Fruit fly (Drosophila melanogaster) whole organism, wandering third instar larva: ENCODE results near the gene Ms.

Experiments
- Abd-B ChIP-seq: fragments of >200 bp; optimal IDR thresholded peaks from 2 replicates; lab custom pipeline; 2017; ENCODE audit warnings: missing biosample characterization, missing genetic modification characterization
- CG32264 ChIP-seq: fragments of 200-800 bp; sonication (Bioruptor generic); optimal IDR thresholded peaks from 2 replicates; lab custom pipeline; 2016; ENCODE audit warnings: missing biosample characterization, missing genetic modification characterization
- CG9705 ChIP-seq: fragments of 200-800 bp; sonication (Bioruptor generic); optimal IDR thresholded peaks from 2 replicates; lab custom pipeline; 2018; ENCODE audit warnings: missing biosample characterization, mild to moderate bottlenecking, missing genetic modification characterization
- CrebA ChIP-seq: fragments of 200-800 bp; sonication (Bioruptor generic); optimal IDR thresholded peaks from 2 replicates; lab custom pipeline; 2016; ENCODE audit warnings: missing biosample characterization, mild to moderate bottlenecking, missing genetic modification characterization, borderline replicate concordance
- Dfd ChIP-seq: fragments of >200 bp; optimal IDR thresholded peaks from 2 replicates; lab custom pipeline; 2017; ENCODE audit warnings: missing biosample characterization, missing genetic modification characterization
- Dif ChIP-seq: fragments of 200-275, 200-300 bp; sonication (Bioruptor generic); optimal IDR thresholded peaks from 2 replicates; lab custom pipeline; 2018; ENCODE audit warnings: missing biosample characterization, missing genetic modification characterization; ENCODE audit not compliant: partially characterized antibody
- HLH106 ChIP-seq: fragments of 200-800 bp; optimal IDR thresholded peaks from 3 replicates; lab custom pipeline; 2019; ENCODE audit warnings: missing biosample characterization, mild to moderate bottlenecking, missing genetic modification characterization, moderate library complexity
- Hnf4 ChIP-seq: fragments of 200-800 bp; sonication (Bioruptor generic); optimal IDR thresholded peaks from 2 replicates; lab custom pipeline; 2016; ENCODE audit warnings: missing biosample characterization, mild to moderate bottlenecking, missing genetic modification characterization
- Hr83 ChIP-seq: fragments of 200-300 bp; sonication (Bioruptor generic); optimal IDR thresholded peaks from 2 replicates; lab custom pipeline; 2016; ENCODE audit warnings: missing biosample characterization, mild to moderate bottlenecking, missing genetic modification characterization, moderate library complexity; ENCODE audit not compliant: poor library complexity, severe bottlenecking
- Jra ChIP-seq: sonication (Bioruptor generic); optimal IDR thresholded peaks from 2 replicates; lab custom pipeline; 2016; ENCODE audit warnings: missing biosample characterization, missing genetic modification characterization
- Myc ChIP-seq: fragments of >200 bp; optimal IDR thresholded peaks from 2 replicates; lab custom pipeline; 2017
- N ChIP-seq: fragments of >200 bp; optimal IDR thresholded peaks from 2 replicates; lab custom pipeline; 2018; ENCODE audit warnings: missing biosample characterization, missing external identifiers, missing genetic modification characterization
- Rel ChIP-seq, 2 experiments: fragments of 200-800 bp; sonication (Bioruptor generic) in 1 of 2; optimal IDR thresholded peaks; 2 replicates in 1 of 2; 3 replicates in 1 of 2; lab custom pipeline; 2016 to 2019; ENCODE audit warnings: mild to moderate bottlenecking in 2 of 2, missing biosample characterization in 2 of 2, missing genetic modification characterization in 2 of 2, moderate library complexity in 1 of 2
- Vsx2 ChIP-seq: fragments of 200-300, 225-300 bp; sonication (Bioruptor generic); optimal IDR thresholded peaks from 2 replicates; lab custom pipeline; 2018; ENCODE audit warnings: missing biosample characterization, missing genetic modification characterization; ENCODE audit not compliant: partially characterized antibody
- br ChIP-seq: fragments of 200-800 bp; sonication (Bioruptor generic); optimal IDR thresholded peaks from 2 replicates; lab custom pipeline; 2016; ENCODE audit warnings: missing biosample characterization, missing genetic modification characterization
- brk ChIP-seq: fragments of 200-800 bp; sonication (Bioruptor generic); optimal IDR thresholded peaks from 2 replicates; lab custom pipeline; 2016; ENCODE audit warnings: missing biosample characterization, mild to moderate bottlenecking, missing genetic modification characterization
- dl ChIP-seq, 2 experiments: fragments of 175-275, 200-275 bp in 1 of 2; fragments of 200-275 bp in 1 of 2; sonication (Bioruptor generic); optimal IDR thresholded peaks; lab custom pipeline; 2018; ENCODE audit warnings: mild to moderate bottlenecking in 2 of 2, missing biosample characterization in 2 of 2, missing genetic modification characterization in 2 of 2, moderate library complexity in 2 of 2; ENCODE audit not compliant: partially characterized antibody in 2 of 2, insufficient read depth in 1 of 2
- dmrt93B ChIP-seq: fragments of 200-800 bp; sonication (Bioruptor generic); optimal IDR thresholded peaks from 2 replicates; lab custom pipeline; 2018; ENCODE audit warnings: missing biosample characterization, mild to moderate bottlenecking, missing genetic modification characterization
- dsf ChIP-seq: sonication (Bioruptor generic); optimal IDR thresholded peaks from 2 replicates; lab custom pipeline; 2016; ENCODE audit warnings: missing biosample characterization, missing genetic modification characterization, borderline replicate concordance
- ey ChIP-seq: fragments of 200-800 bp; sonication (Bioruptor generic); optimal IDR thresholded peaks from 2 replicates; lab custom pipeline; 2016; ENCODE audit warnings: missing biosample characterization, missing genetic modification characterization
- foxo ChIP-seq, 2 experiments: fragments of 200-800 bp; sonication (Bioruptor generic); optimal IDR thresholded peaks; 2 replicates in 1 of 2; 3 replicates in 1 of 2; lab custom pipeline; 2016 to 2017; ENCODE audit warnings: missing biosample characterization in 2 of 2, missing genetic modification characterization in 2 of 2
- fru ChIP-seq: fragments of 200-800 bp; sonication (Bioruptor generic); optimal IDR thresholded peaks from 3 replicates; lab custom pipeline; 2016; ENCODE audit warnings: missing biosample characterization, mild to moderate bottlenecking, missing genetic modification characterization
- h ChIP-seq: fragments of 200-800 bp; sonication (Bioruptor generic); optimal IDR thresholded peaks from 3 replicates; lab custom pipeline; 2016; ENCODE audit warnings: missing biosample characterization, mild to moderate bottlenecking, missing genetic modification characterization
- lola ChIP-seq: fragments of >200 bp; optimal IDR thresholded peaks from 2 replicates; lab custom pipeline; 2017; ENCODE audit warnings: missing biosample characterization, missing genetic modification characterization
- pan ChIP-seq: fragments of >200 bp; optimal IDR thresholded peaks from 2 replicates; lab custom pipeline; 2017
- rgr ChIP-seq: fragments of 200-800 bp; sonication (Bioruptor generic); optimal IDR thresholded peaks from 3 replicates; lab custom pipeline; 2016; ENCODE audit warnings: missing biosample characterization, mild to moderate bottlenecking, missing genetic modification characterization
- sage ChIP-seq: fragments of 200-800 bp; sonication (Bioruptor generic); optimal IDR thresholded peaks from 2 replicates; lab custom pipeline; 2016; ENCODE audit warnings: missing biosample characterization, mild to moderate bottlenecking, missing genetic modification characterization
- sv ChIP-seq: fragments of 200-800 bp; sonication (Bioruptor generic); optimal IDR thresholded peaks from 3 replicates; lab custom pipeline; 2016; ENCODE audit warnings: missing biosample characterization, missing genetic modification characterization
- usp ChIP-seq: fragments of >200 bp; optimal IDR thresholded peaks from 2 replicates; lab custom pipeline; 2017; ENCODE audit warnings: missing biosample characterization, missing genetic modification characterization
- woc ChIP-seq: sonication (Bioruptor generic); optimal IDR thresholded peaks from 2 replicates; lab custom pipeline; 2016; ENCODE audit warnings: missing biosample characterization, mild to moderate bottlenecking, missing genetic modification characterization

Gene Ms

DNA sequence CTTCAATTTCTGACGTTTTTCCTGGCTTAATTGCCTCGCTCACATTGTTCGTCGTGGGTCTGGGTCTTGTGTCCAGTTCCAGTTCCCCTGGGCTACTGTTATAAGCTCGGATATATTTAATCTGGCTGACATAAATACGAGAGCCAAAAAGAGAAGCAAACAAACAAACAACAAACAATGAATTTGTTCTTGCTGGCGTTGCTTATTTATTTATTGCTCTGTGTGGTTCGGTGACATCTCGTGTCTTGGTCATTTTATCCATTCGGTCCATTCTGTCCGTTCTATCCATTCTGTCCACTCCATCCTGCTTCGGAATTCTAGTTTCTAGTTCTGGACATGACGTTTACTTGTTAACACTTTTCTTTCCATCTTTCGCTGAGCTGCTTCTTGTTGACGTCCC lies 43.6 kb downstream of the Ms start, which contains the start of gene CG17780:
CG17780 (minus strand) TSS at position 101 of the 400 bp plus-strand sequence.
- TF ChIP-seq sage (GFP tag; lab: Kevin White, UChicago), result no peak
- no peak for TF ChIP-seq lola (GFP tag; lab: Kevin White, UChicago)
- no peak for TF ChIP-seq h (GFP tag; lab: Kevin White, UChicago)
- TF ChIP-seq Myc (lab: Kevin White, UChicago), result no peak
- no peak for TF ChIP-seq dsf (GFP tag; lab: Kevin White, UChicago)
- no peak for TF ChIP-seq CG9705 (GFP tag; lab: Kevin White, UChicago)
- no peak for TF ChIP-seq Dif
- TF ChIP-seq dmrt93B (GFP tag; lab: Kevin White, UChicago), result no peak
- no peak for TF ChIP-seq dl (GFP tag; optimal IDR thresholded peaks at IDR 0.05; lab: Kevin White, UChicago; ENCODE audit: insufficient read depth in 1 of 2, partially characterized antibody in 2 of 2)
- no peak for TF ChIP-seq CrebA (GFP tag; lab: Kevin White, UChicago)
- no peak for TF ChIP-seq sv
- TF ChIP-seq Dfd (GFP tag; lab: Kevin White, UChicago), result no peak
- TF ChIP-seq foxo (GFP tag; optimal IDR thresholded peaks at IDR 0.05; lab: Kevin White, UChicago), result no peak
- TF ChIP-seq Abd-B, result no peak
- no peak for TF ChIP-seq Hr83
- TF ChIP-seq rgr (GFP tag; lab: Kevin White, UChicago), result no peak

DNA sequence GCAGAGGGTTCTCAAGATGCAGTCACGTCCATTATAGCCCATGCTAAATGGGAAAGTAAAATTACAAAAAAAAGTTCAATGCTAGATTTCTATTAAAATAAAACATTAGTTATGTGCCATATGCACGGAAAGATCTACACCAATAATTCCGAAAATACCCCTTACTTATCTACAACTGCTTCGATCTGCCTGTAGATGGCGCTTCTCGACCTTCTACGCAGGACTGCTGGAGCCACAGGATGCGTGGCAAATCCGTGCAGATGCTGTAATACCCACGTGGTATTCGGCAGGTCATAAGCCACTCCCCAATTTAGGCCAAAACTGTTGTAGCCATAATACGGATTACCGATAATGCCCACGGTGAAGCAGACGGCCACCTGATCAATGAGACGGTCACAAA lies 45.1 kb downstream of the Ms start:
- TF ChIP-seq Myc (lab: Kevin White, UChicago) (no peak), woc (GFP tag; lab: Kevin White, UChicago) (no peak), dmrt93B (GFP tag; lab: Kevin White, UChicago) (no peak), sv (no peak), dl (GFP tag; optimal IDR thresholded peaks at IDR 0.05; lab: Kevin White, UChicago; ENCODE audit: insufficient read depth in 1 of 2, partially characterized antibody in 2 of 2) (no peak), pan (no peak), ey (GFP tag; lab: Kevin White, UChicago) (no peak), Hr83 (no peak), Rel (GFP tag; optimal IDR thresholded peaks at IDR 0.05; lab: Kevin White, UChicago) (no peak), Rel (tag; optimal IDR thresholded peaks at IDR 0.05; lab: Kevin White, UChicago) (no peak)

DNA sequence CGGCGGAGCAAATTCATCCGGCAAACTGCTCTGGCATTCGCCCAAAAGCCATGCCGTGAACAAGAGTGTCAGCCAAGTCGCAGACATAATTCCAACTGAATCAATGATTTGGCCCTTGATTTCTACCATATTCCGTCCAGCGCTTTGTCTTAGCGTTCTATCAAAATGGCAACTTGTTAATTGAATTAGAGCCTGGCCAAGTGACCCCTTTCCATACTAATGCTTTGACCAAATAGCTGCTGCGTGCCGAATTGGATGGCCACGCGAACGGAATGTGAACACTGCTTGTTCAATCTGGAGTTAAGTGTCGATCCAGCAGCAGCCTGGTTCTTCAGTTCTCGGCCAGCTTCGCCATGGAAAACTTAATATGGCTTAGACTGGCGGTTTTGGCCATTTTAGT lies 48.9 kb downstream of the Ms start, which contains the start of the genes CG5768 and CG13615:
CG5768 (minus strand) TSS at position 101 of the 400 bp plus-strand sequence.
CG13615 (plus strand) TSS at position 280 of the 400 bp plus-strand sequence.
- TF ChIP-seq sage (GFP tag; lab: Kevin White, UChicago), result no peak
- TF ChIP-seq fru (GFP tag; lab: Kevin White, UChicago), result no peak
- no peak for TF ChIP-seq HLH106 (tag; lab: Kevin White, UChicago)
- TF ChIP-seq Vsx2 (GFP tag; lab: Kevin White, UChicago), result no peak
- TF ChIP-seq Hr83, result no peak
- TF ChIP-seq foxo (GFP tag; optimal IDR thresholded peaks at IDR 0.05; lab: Kevin White, UChicago), result no peak
- TF ChIP-seq pan, result no peak
- no peak for TF ChIP-seq rgr (GFP tag; lab: Kevin White, UChicago)
- TF ChIP-seq brk (GFP tag; lab: Kevin White, UChicago), result no peak
- TF ChIP-seq ey (GFP tag; lab: Kevin White, UChicago), result no peak
- TF ChIP-seq Abd-B, result no peak
- no peak for TF ChIP-seq CG32264 (GFP tag; lab: Kevin White, UChicago)
- TF ChIP-seq Dfd (GFP tag; lab: Kevin White, UChicago), result no peak
- no peak for TF ChIP-seq Rel (GFP tag; optimal IDR thresholded peaks at IDR 0.05; lab: Kevin White, UChicago)
- no peak for TF ChIP-seq Rel (tag; optimal IDR thresholded peaks at IDR 0.05; lab: Kevin White, UChicago)
- TF ChIP-seq Hnf4 (GFP tag; lab: Kevin White, UChicago), result no peak
- TF ChIP-seq dl (GFP tag; optimal IDR thresholded peaks at IDR 0.05; lab: Kevin White, UChicago; ENCODE audit: insufficient read depth in 1 of 2, partially characterized antibody in 2 of 2), result no peak
- no peak for TF ChIP-seq usp
- TF ChIP-seq Jra, result no peak
- no peak for TF ChIP-seq Myc (lab: Kevin White, UChicago)

DNA sequence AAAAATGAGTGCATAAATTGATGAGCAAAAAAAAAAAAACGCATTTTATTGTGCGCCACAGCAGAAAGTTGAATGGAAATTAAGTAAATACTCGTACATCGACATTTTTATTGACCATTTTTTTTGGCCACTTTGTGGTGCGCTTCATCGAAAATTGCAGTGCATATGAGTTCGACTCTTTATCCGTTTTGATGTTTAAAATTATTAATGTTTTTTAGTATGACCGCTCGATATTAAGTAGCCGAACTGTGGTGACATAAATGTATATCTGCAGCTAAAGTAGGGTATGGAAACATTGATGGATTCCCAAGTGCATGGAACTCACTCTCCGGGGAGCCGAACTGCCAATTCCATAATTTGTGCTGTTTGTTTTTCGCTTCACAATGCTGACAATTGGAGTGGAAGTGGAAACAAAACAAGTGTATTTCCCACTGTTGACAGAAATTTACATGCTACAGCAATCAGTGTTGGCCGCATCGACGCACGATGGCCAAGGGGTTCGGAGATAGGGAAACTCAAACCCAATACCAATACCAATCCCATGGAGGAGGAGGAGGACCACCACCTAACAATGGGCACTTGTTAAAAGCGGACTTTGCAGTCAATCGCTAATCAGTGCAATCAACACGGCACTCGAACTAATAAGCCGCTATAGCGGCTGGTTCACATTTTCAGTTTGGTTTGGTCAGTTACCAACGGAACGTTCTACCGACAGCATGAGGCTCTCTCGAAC lies 51.0 kb downstream of the Ms start, which contains the start of gene CG13616:
CG13616 (plus strand) TSS at position 683 of the 733 bp plus-strand sequence.
- TF ChIP-seq pan, result no peak
- no peak for TF ChIP-seq Jra
- TF ChIP-seq N (GFP tag; lab: Kevin White, UChicago), result no peak
- TF ChIP-seq HLH106 (tag; lab: Kevin White, UChicago), result no peak
- TF ChIP-seq rgr (GFP tag; lab: Kevin White, UChicago), result no peak
- no peak for TF ChIP-seq Hr83
- TF ChIP-seq br (GFP tag; lab: Kevin White, UChicago), result no peak
- no peak for TF ChIP-seq Vsx2 (GFP tag; lab: Kevin White, UChicago)
- no peak for TF ChIP-seq CrebA (GFP tag; lab: Kevin White, UChicago)
- TF ChIP-seq CG9705 (GFP tag; lab: Kevin White, UChicago), result no peak
- no peak for TF ChIP-seq Rel (GFP tag; optimal IDR thresholded peaks at IDR 0.05; lab: Kevin White, UChicago)
- TF ChIP-seq Rel (tag; optimal IDR thresholded peaks at IDR 0.05; lab: Kevin White, UChicago), result no peak
- TF ChIP-seq brk (GFP tag; lab: Kevin White, UChicago), result no peak
- TF ChIP-seq, all 38 proteins: peak for 0
